Worm (Caenorhabditis elegans): ENCODE results near the gene psmd-9.

DNA sequence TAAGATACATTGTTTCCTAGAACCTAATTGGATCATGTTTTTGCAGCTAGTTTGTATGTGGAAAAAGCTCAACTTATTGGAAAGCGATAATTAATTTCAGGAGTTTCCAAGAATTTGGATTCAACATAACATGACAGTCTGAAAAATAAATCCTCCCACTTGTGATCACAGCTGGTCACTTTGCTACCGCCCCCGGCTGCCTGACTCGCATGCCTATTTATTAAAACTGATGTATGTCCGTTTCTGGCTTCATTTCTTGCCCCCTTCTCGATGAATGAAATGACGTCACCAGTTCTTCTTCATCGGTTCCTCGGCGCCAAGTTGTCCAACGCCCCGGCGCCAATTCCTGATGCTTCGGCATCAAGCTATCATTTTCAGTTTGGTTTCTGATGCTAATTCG lies 25.1 kb downstream of the psmd-9 start:
- TF ChIP-seq cebp-1 (GFP tag; IDR thresholded peaks at IDR 0.05) (no peak), cebp-1 (tag; optimal IDR thresholded peaks at IDR 0.05) (no peak), F55B11.4 (tag; optimal IDR thresholded peaks at IDR 0.05; ENCODE audit: borderline replicate concordance, insufficient read depth) (no peak), ama-1 (optimal IDR thresholded peaks at IDR 0.05) (no peak), ama-1 (GFP tag; optimal IDR thresholded peaks at IDR 0.05) (no peak), lin-35 (GFP tag; optimal IDR thresholded peaks at IDR 0.05) (no peak), F33H1.4 (GFP tag; IDR thresholded peaks at IDR 0.05) (no peak), zim-3 (tag; optimal IDR thresholded peaks at IDR 0.05) (no peak), dpff-1 (tag; optimal IDR thresholded peaks at IDR 0.05) (no peak), akir-1 (GFP tag; optimal IDR thresholded peaks at IDR 0.05) (no peak), nhr-90 (tag; optimal IDR thresholded peaks at IDR 0.05) (no peak), somi-1 (GFP tag; optimal IDR thresholded peaks at IDR 0.05) (no peak)

Data from whole organism, young adult.